Worm (Caenorhabditis elegans): ENCODE measurements around the gene srg-31.

ce11 chrV:6901943-6902549 is 51.7 kb downstream of the srg-31 start:
- TF ChIP-seq unc-62 (GFP tag; optimal IDR thresholded peaks at IDR 0.05) (no peak), snpc-4 (GFP tag; optimal IDR thresholded peaks at IDR 0.05) (no peak), snpc-4 (tag; optimal IDR thresholded peaks at IDR 0.05) (no peak), madf-10 (tag; optimal IDR thresholded peaks at IDR 0.05) (no peak), rcor-1 (GFP tag; IDR thresholded peaks at IDR 0.05) (no peak), dox-1 (GFP tag; IDR thresholded peaks at IDR 0.05) (no peak), madf-3 (GFP tag; IDR thresholded peaks at IDR 0.05) (no peak), nhr-90 (tag; optimal IDR thresholded peaks at IDR 0.05) (no peak), attf-5 (GFP tag; optimal IDR thresholded peaks at IDR 0.05) (no peak), pbrm-1 (GFP tag; IDR thresholded peaks at IDR 0.05) (no peak), unc-130 (GFP tag; optimal IDR thresholded peaks at IDR 0.05) (no peak), nfya-1 (tag; optimal IDR thresholded peaks at IDR 0.05; ENCODE audit: borderline replicate concordance, insufficient read depth) (no peak), hmg-20 (GFP tag; IDR thresholded peaks at IDR 0.05) (no peak)

Data from whole organism, young adult.